Worm (Caenorhabditis elegans) whole organism, midembryonic: Measurements from ENCODE around the gene madd-3.

Source experiments
- T22C8.4 ChIP-seq: fragments of 200-800 bp; sonication (Bioruptor generic); IDR thresholded peaks from 2 replicates; pipeline ENCODE4 v1.3.6; 2022; ENCODE audit warnings: missing genetic modification characterization, missing compliant biosample characterization
- cog-1 ChIP-seq: sonication (generic microtip); optimal IDR thresholded peaks from 2 replicates; lab custom pipeline; 2016; ENCODE audit warnings: missing genetic modification characterization, missing compliant biosample characterization
- flt-1 ChIP-seq: fragments of 200-800 bp; sonication (Bioruptor generic); IDR thresholded peaks from 2 replicates; pipeline ENCODE4 v1.3.6; 2022; ENCODE audit warnings: missing genetic modification characterization, missing compliant biosample characterization
- klf-2 ChIP-seq: fragments of 200-800 bp; sonication (Bioruptor generic); conservative IDR thresholded peaks from 2 replicates; pipeline ENCODE4 v1.3.6; 2022; ENCODE audit warnings: missing genetic modification reagents, missing genetic modification characterization, missing compliant biosample characterization
- med-1 ChIP-seq: sonication (generic microtip); optimal IDR thresholded peaks from 2 replicates; lab custom pipeline; 2017; ENCODE audit warnings: missing genetic modification characterization, mild to moderate bottlenecking, missing compliant biosample characterization, antibody characterized with exemption, missing genetic modification reagents; ENCODE audit not compliant: insufficient read depth
- tab-1 ChIP-seq: fragments of 200-800 bp; sonication (Bioruptor generic); IDR thresholded peaks from 2 replicates; pipeline ENCODE4 v1.3.6; 2022; ENCODE audit warnings: missing genetic modification characterization, missing compliant biosample characterization
- ztf-23 ChIP-seq: fragments of 200-800 bp; sonication (Bioruptor generic); IDR thresholded peaks from 2 replicates; pipeline ENCODE4 v1.3.6; 2022; ENCODE audit warnings: missing genetic modification reagents, missing genetic modification characterization, missing compliant biosample characterization

- TF ChIP-seq flt-1: no peak
- no peak for TF ChIP-seq cog-1 (tag; lab: Kevin White, UChicago)
- TF ChIP-seq med-1 (GFP tag; lab: Kevin White, UChicago): no peak
- no peak for TF ChIP-seq klf-2 (GFP tag; lab: Robert Waterston, UW)
- no peak for TF ChIP-seq T22C8.4
- no peak for TF ChIP-seq tab-1 (GFP tag; lab: Robert Waterston, UW)
- no peak for TF ChIP-seq ztf-23
Measured at ce11 chrX:14335220-14335619, 38.8 kb upstream of the madd-3 start, which contains the start of gene K04G11.1.
